Fruit fly (Drosophila melanogaster): ENCODE measurements around the gene sgg.

Gene sgg

DNA sequence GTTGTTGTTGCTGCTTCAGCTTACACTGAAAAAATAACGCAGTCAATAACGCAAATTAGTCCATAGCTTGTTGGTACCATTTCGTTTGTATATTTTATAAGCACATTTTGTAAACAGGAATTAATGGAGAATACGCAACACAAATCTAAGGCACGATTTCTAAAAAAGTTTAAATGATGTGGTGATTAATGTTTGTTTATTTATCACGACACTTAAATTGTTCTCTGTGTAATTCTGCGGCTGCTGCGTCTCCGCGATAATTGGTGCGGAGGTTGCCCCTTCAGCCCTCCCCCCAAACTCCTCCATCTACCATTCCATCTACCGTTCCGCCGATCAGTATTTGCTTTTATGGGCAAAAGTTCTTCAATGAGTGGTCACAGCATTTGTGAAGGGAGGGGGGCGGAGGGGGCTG is 13.7 kb downstream of the sgg start (continued):
- TF ChIP-seq sc (optimal IDR thresholded peaks at IDR 0.05) (no peak), sc (GFP tag; optimal IDR thresholded peaks at IDR 0.05) (peak; percentile 26), CG15601 (tag; optimal IDR thresholded peaks at IDR 0.05) (peak; percentile 33), sqz (GFP tag; optimal IDR thresholded peaks at IDR 0.05) (peak; percentile 18), CG32767 (GFP tag; IDR thresholded peaks at IDR 0.05) (peak; percentile 56), crp (GFP tag; optimal IDR thresholded peaks at IDR 0.05) (no peak), CG10321 (GFP tag; IDR thresholded peaks at IDR 0.05) (no peak), dan (GFP tag; IDR thresholded peaks at IDR 0.05) (no peak), az2 (GFP tag; optimal IDR thresholded peaks at IDR 0.05) (peak; percentile 38), fd3F (GFP tag; optimal IDR thresholded peaks at IDR 0.05) (peak; percentile 36), Blimp-1 (GFP tag; optimal IDR thresholded peaks at IDR 0.05) (peak; percentile 63), ttk (GFP tag; IDR thresholded peaks at IDR 0.05) (no peak), Hand (GFP tag; optimal IDR thresholded peaks at IDR 0.05) (peak; percentile 3), bsh (GFP tag; optimal IDR thresholded peaks at IDR 0.05) (peak; percentile 60 to 74), so (GFP tag; IDR thresholded peaks at IDR 0.05) (0 out of 3 replicates have a peak, but pooled peaks have one; percentile 32), phol (tag; optimal IDR thresholded peaks at IDR 0.05) (peak; percentile 70), CG2889 (GFP tag; IDR thresholded peaks at IDR 0.05) (no peak), Doc3 (GFP tag; IDR thresholded peaks at IDR 0.05; ENCODE audit: partially characterized antibody) (no peak), Dbx (GFP tag; IDR thresholded peaks at IDR 0.05) (0 out of 3 replicates have a peak, but pooled peaks have one; percentile 42), Mad (GFP tag; optimal IDR thresholded peaks at IDR 0.05) (peak; percentile 57), ewg (GFP tag; optimal IDR thresholded peaks at IDR 0.05) (peak; percentile 26), oc (tag; optimal IDR thresholded peaks at IDR 0.05) (peak; percentile 52), croc (GFP tag; conservative IDR thresholded peaks at IDR 0.05) (peak; percentile 34; the same call in 1 of the 3 replicates), cas (GFP tag; IDR thresholded peaks at IDR 0.05) (no peak), CG10462 (GFP tag; optimal IDR thresholded peaks at IDR 0.05) (no peak), fru (optimal IDR thresholded peaks at IDR 0.05) (no peak), CG6791 (GFP tag; IDR thresholded peaks at IDR 0.05; ENCODE audit: partially characterized antibody) (no peak), run (tag; optimal IDR thresholded peaks at IDR 0.05) (peak; percentile 53), fd64A (GFP tag; optimal IDR thresholded peaks at IDR 0.05) (no peak), fd102C (GFP tag; optimal IDR thresholded peaks at IDR 0.05) (no peak), CG14710 (tag; optimal IDR thresholded peaks at IDR 0.05) (peak; percentile 33), gsb-n (tag; optimal IDR thresholded peaks at IDR 0.05) (peak; percentile 38), CG3163 (GFP tag; optimal IDR thresholded peaks at IDR 0.05) (no peak), CG2202 (tag; optimal IDR thresholded peaks at IDR 0.05) (no peak), CG16863 (GFP tag; optimal IDR thresholded peaks at IDR 0.05) (peak; percentile 74), CG14014 (GFP tag; IDR thresholded peaks at IDR 0.05) (peak; percentile 50; the same call in 1 of the 2 replicates), bab2 (GFP tag; optimal IDR thresholded peaks at IDR 0.05) (peak; percentile 56), CG10543 (GFP tag; optimal IDR thresholded peaks at IDR 0.05) (peak; percentile 61), Pdp1 (GFP tag; optimal IDR thresholded peaks at IDR 0.05) (peak; percentile 49 to 70), nau (GFP tag; optimal IDR thresholded peaks at IDR 0.05) (no peak), Tbp (GFP tag; optimal IDR thresholded peaks at IDR 0.05) (no peak), CG33213 (GFP tag; optimal IDR thresholded peaks at IDR 0.05) (peak; percentile 11), CG10431 (GFP tag; optimal IDR thresholded peaks at IDR 0.05) (no peak), HmgZ (tag; optimal IDR thresholded peaks at IDR 0.05) (peak; percentile 39), CG8089 (GFP tag; optimal IDR thresholded peaks at IDR 0.05) (no peak), CG6272 (GFP tag; IDR thresholded peaks at IDR 0.05) (no peak), klu (GFP tag; IDR thresholded peaks at IDR 0.05) (no peak), pfk (GFP tag; optimal IDR thresholded peaks at IDR 0.05) (no peak), corto (GFP tag; optimal IDR thresholded peaks at IDR 0.05) (peak; percentile 64), row (GFP tag; IDR thresholded peaks at IDR 0.05) (peak; percentile 78), cg (GFP tag; optimal IDR thresholded peaks at IDR 0.05) (no peak)

Measured in whole organism, embryonic.